Worm (Caenorhabditis elegans): ENCODE results near the gene cca-1.

Gene cca-1

ce11 chrX:7838582-7838981 lies 37.2 kb downstream of the cca-1 start, which contains the start of gene nlp-101:
Gene nlp-101, plus strand, starts transcription at chrX:7838882.
- TF ChIP-seq ztf-11 (tag; optimal IDR thresholded peaks at IDR 0.05), result no peak
- no peak for TF ChIP-seq nhr-237 (tag; optimal IDR thresholded peaks at IDR 0.05)
- TF ChIP-seq sea-2 (GFP tag; optimal IDR thresholded peaks at IDR 0.05), result no peak
- no peak for TF ChIP-seq eor-1 (tag; optimal IDR thresholded peaks at IDR 0.05)
- no peak for TF ChIP-seq unc-62 (GFP tag; optimal IDR thresholded peaks at IDR 0.05)
- no peak for TF ChIP-seq tbx-2 (tag; optimal IDR thresholded peaks at IDR 0.05)
- no peak for TF ChIP-seq jun-1 (tag; optimal IDR thresholded peaks at IDR 0.05)
- no peak for TF ChIP-seq hmg-11 (tag; optimal IDR thresholded peaks at IDR 0.05)
- no peak for TF ChIP-seq nhr-43 (tag; optimal IDR thresholded peaks at IDR 0.05; ENCODE audit: poor library complexity, severe bottlenecking)
- no peak for TF ChIP-seq lin-39 (tag; optimal IDR thresholded peaks at IDR 0.05)
- TF ChIP-seq nhr-77 (tag; optimal IDR thresholded peaks at IDR 0.05), result no peak
- no peak for TF ChIP-seq pha-4 (tag; optimal IDR thresholded peaks at IDR 0.05)
- no peak for TF ChIP-seq nhr-28 (tag; optimal IDR thresholded peaks at IDR 0.05)
- TF ChIP-seq ztf-4 (tag; optimal IDR thresholded peaks at IDR 0.05), result no peak

ce11 chrX:7834117-7834516 lies 41.6 kb downstream of the cca-1 start, which contains the start of gene sul-3:
Gene sul-3, minus strand, starts transcription at chrX:7834217.
- TF ChIP-seq elt-1 (tag; optimal IDR thresholded peaks at IDR 0.05) (no peak), pqm-1 (tag; optimal IDR thresholded peaks at IDR 0.05) (no peak), daf-12 (tag; optimal IDR thresholded peaks at IDR 0.05) (no peak), mdl-1 (tag; optimal IDR thresholded peaks at IDR 0.05) (no peak), lin-15B (tag; optimal IDR thresholded peaks at IDR 0.05) (no peak), ztf-4 (tag; optimal IDR thresholded peaks at IDR 0.05) (no peak), ceh-16 (tag; optimal IDR thresholded peaks at IDR 0.05) (no peak), nhr-67 (tag; optimal IDR thresholded peaks at IDR 0.05) (no peak), nhr-237 (tag; optimal IDR thresholded peaks at IDR 0.05) (no peak), ceh-9 (tag; optimal IDR thresholded peaks at IDR 0.05) (no peak)

- TF ChIP-seq fkh-2 (tag; optimal IDR thresholded peaks at IDR 0.05) (no peak), pha-4 (tag; optimal IDR thresholded peaks at IDR 0.05) (peak; percentile 62), pqm-1 (tag; optimal IDR thresholded peaks at IDR 0.05) (peak; percentile 8)
These were observed 47.8 kb downstream of the cca-1 start for ce11 chrX:7827989-7828388.

ce11 chrX:7826590-7827260 lies 49.0 kb downstream of the cca-1 start:
- no peak for TF ChIP-seq zag-1 (tag; optimal IDR thresholded peaks at IDR 0.05)
- peak; percentile 58 for TF ChIP-seq nhr-25 (tag; optimal IDR thresholded peaks at IDR 0.05)
- TF ChIP-seq nhr-23 (tag; optimal IDR thresholded peaks at IDR 0.05), result peak; percentile 30

ce11 chrX:7825707-7826106 lies 50.0 kb downstream of the cca-1 start:
- TF ChIP-seq nhr-12 (tag; optimal IDR thresholded peaks at IDR 0.05), result peak; percentile 13
- TF ChIP-seq nhr-67 (tag; optimal IDR thresholded peaks at IDR 0.05), result no peak
- peak; percentile 91 for TF ChIP-seq elt-1 (tag; optimal IDR thresholded peaks at IDR 0.05)
- no peak for TF ChIP-seq nhr-11 (tag; optimal IDR thresholded peaks at IDR 0.05)
- TF ChIP-seq fkh-10 (GFP tag; optimal IDR thresholded peaks at IDR 0.05), result no peak
- no peak for TF ChIP-seq nhr-76 (tag; optimal IDR thresholded peaks at IDR 0.05)
- peak in 2 of 3 experiments; percentile 50 to 58 for TF ChIP-seq elt-3 (tag; optimal IDR thresholded peaks at IDR 0.05)
- TF ChIP-seq pha-4 (tag; optimal IDR thresholded peaks at IDR 0.05), result peak; percentile 70
- no peak for TF ChIP-seq zag-1 (tag; optimal IDR thresholded peaks at IDR 0.05)
- TF ChIP-seq mml-1 (tag; optimal IDR thresholded peaks at IDR 0.05), result no peak
- TF ChIP-seq daf-12 (tag; optimal IDR thresholded peaks at IDR 0.05), result no peak
- TF ChIP-seq nhr-28 (tag; optimal IDR thresholded peaks at IDR 0.05), result no peak
- TF ChIP-seq tbx-2 (tag; optimal IDR thresholded peaks at IDR 0.05), result peak; percentile 7
- no peak for TF ChIP-seq eor-1 (tag; optimal IDR thresholded peaks at IDR 0.05)
- no peak for TF ChIP-seq nhr-237 (tag; optimal IDR thresholded peaks at IDR 0.05)
- TF ChIP-seq fos-1 (tag; optimal IDR thresholded peaks at IDR 0.05), result no peak
- TF ChIP-seq ceh-9 (tag; optimal IDR thresholded peaks at IDR 0.05), result no peak
- peak; percentile 26 for TF ChIP-seq lsy-12 (tag; optimal IDR thresholded peaks at IDR 0.05)
- TF ChIP-seq skn-1 (tag; optimal IDR thresholded peaks at IDR 0.05), result no peak
- no peak for TF ChIP-seq snpc-4 (tag; optimal IDR thresholded peaks at IDR 0.05)
- peak; percentile 31 for TF ChIP-seq nhr-43 (tag; optimal IDR thresholded peaks at IDR 0.05; ENCODE audit: poor library complexity, severe bottlenecking)
- TF ChIP-seq mdl-1 (tag; optimal IDR thresholded peaks at IDR 0.05), result no peak
- TF ChIP-seq fkh-2 (tag; optimal IDR thresholded peaks at IDR 0.05), result no peak
- TF ChIP-seq sea-2 (GFP tag; optimal IDR thresholded peaks at IDR 0.05), result no peak
- TF ChIP-seq ceh-28 (tag; optimal IDR thresholded peaks at IDR 0.05), result peak; percentile 84
- TF ChIP-seq lin-15B (tag; optimal IDR thresholded peaks at IDR 0.05), result no peak
- TF ChIP-seq nhr-77 (tag; optimal IDR thresholded peaks at IDR 0.05), result no peak
- no peak for TF ChIP-seq pqm-1 (tag; optimal IDR thresholded peaks at IDR 0.05)
- no peak for TF ChIP-seq ceh-82 (tag; optimal IDR thresholded peaks at IDR 0.05)
- TF ChIP-seq R02D3.7 (tag; optimal IDR thresholded peaks at IDR 0.05), result no peak
- TF ChIP-seq lin-39 (tag; optimal IDR thresholded peaks at IDR 0.05), result peak; percentile 26
- TF ChIP-seq ZK546.5 (tag; optimal IDR thresholded peaks at IDR 0.05), result no peak
- peak; percentile 41 for TF ChIP-seq jun-1 (tag; optimal IDR thresholded peaks at IDR 0.05)
- TF ChIP-seq hmg-11 (tag; optimal IDR thresholded peaks at IDR 0.05), result peak; percentile 4
- peak; percentile 56 for TF ChIP-seq nfya-1 (tag; optimal IDR thresholded peaks at IDR 0.05; ENCODE audit: insufficient read depth)
- TF ChIP-seq aly-2 (tag; optimal IDR thresholded peaks at IDR 0.05), result no peak
